Fruit fly (Drosophila melanogaster) whole organism, embryonic: ENCODE results near the gene cactin.

Experiments
- Awh ChIP-seq: fragments of 200-800 bp; sonication (Bioruptor generic); IDR thresholded peaks from 2 replicates; pipeline ENCODE4, ENCODE4 v1.3.6; 2022; ENCODE audit warnings: missing biosample characterization, missing genetic modification characterization
- B-H1 ChIP-seq: fragments of 200-800 bp; sonication (Bioruptor generic); IDR thresholded peaks from 3 replicates; pipeline ENCODE4 v1.3.6; 2022; ENCODE audit warnings: missing biosample characterization, missing genetic modification characterization
- CG10543 ChIP-seq: fragments of 200-800 bp; sonication (Bioruptor generic); optimal IDR thresholded peaks from 3 replicates; lab custom pipeline; 2017; ENCODE audit warnings: missing biosample characterization, mild to moderate bottlenecking, missing genetic modification characterization, moderate library complexity
- CG11456 ChIP-seq: fragments of 200-800 bp; sonication (Bioruptor generic); IDR thresholded peaks from 3 replicates; pipeline ENCODE4 v1.3.6; 2022; ENCODE audit warnings: missing biosample characterization, missing genetic modification characterization
- CG12299 ChIP-seq: fragments of 200-800 bp; sonication (Bioruptor generic); optimal IDR thresholded peaks from 2 replicates; lab custom pipeline; 2018; ENCODE audit warnings: missing biosample characterization, mild to moderate bottlenecking, missing genetic modification characterization
- CG12391 ChIP-seq: fragments of 200-800 bp; sonication (Bioruptor generic); optimal IDR thresholded peaks from 3 replicates; lab custom pipeline; 2018; ENCODE audit warnings: missing biosample characterization, mild to moderate bottlenecking, missing genetic modification characterization, moderate library complexity
- CG13424 ChIP-seq: fragments of 200-800 bp; sonication (Bioruptor generic); optimal IDR thresholded peaks from 2 replicates; lab custom pipeline; 2019; ENCODE audit warnings: missing biosample characterization, mild to moderate bottlenecking, missing genetic modification characterization, moderate library complexity
- CG14667 ChIP-seq: fragments of 200-800 bp; sonication (Bioruptor generic); IDR thresholded peaks from 2 replicates; pipeline ENCODE4 v1.3.6; 2022; ENCODE audit warnings: missing biosample characterization, missing genetic modification characterization
- CG15601 ChIP-seq: fragments of 200-800 bp; sonication (Bioruptor generic); optimal IDR thresholded peaks from 3 replicates; lab custom pipeline; 2019; ENCODE audit warnings: missing biosample characterization, mild to moderate bottlenecking, missing genetic modification characterization, moderate library complexity
- CG16815 ChIP-seq: fragments of 200-800 bp; sonication (Bioruptor generic); optimal IDR thresholded peaks from 3 replicates; lab custom pipeline; 2017; ENCODE audit warnings: missing biosample characterization, mild to moderate bottlenecking, missing genetic modification characterization
- CG30431 ChIP-seq: fragments of 200-800 bp; sonication (Bioruptor generic); optimal IDR thresholded peaks from 2 replicates; lab custom pipeline; 2017; ENCODE audit warnings: missing biosample characterization, missing genetic modification characterization
- CG3163 ChIP-seq: fragments of 200-800 bp; sonication (Bioruptor generic); optimal IDR thresholded peaks from 3 replicates; lab custom pipeline; 2016; ENCODE audit warnings: missing biosample characterization, missing genetic modification characterization
- CG3838 ChIP-seq: fragments of 200-800 bp; sonication (Bioruptor generic); optimal IDR thresholded peaks from 3 replicates; lab custom pipeline; 2016; ENCODE audit warnings: missing biosample characterization, missing genetic modification characterization
- CG4282 ChIP-seq: fragments of 200-800 bp; sonication (Bioruptor generic); optimal IDR thresholded peaks from 2 replicates; lab custom pipeline; 2016; ENCODE audit warnings: missing biosample characterization, missing genetic modification characterization
- CG6654 ChIP-seq: fragments of 200-800 bp; sonication (Bioruptor generic); optimal IDR thresholded peaks from 2 replicates; lab custom pipeline; 2017; ENCODE audit warnings: missing biosample characterization, mild to moderate bottlenecking, missing genetic modification characterization
- CG7839 ChIP-seq: fragments of 200-800 bp; sonication (Bioruptor generic); optimal IDR thresholded peaks from 3 replicates; lab custom pipeline; 2018; ENCODE audit warnings: missing biosample characterization, mild to moderate bottlenecking, missing genetic modification characterization, moderate library complexity
- CG7963 ChIP-seq: fragments of 200-800 bp; sonication (Bioruptor generic); IDR thresholded peaks from 3 replicates; pipeline ENCODE4 v1.3.6; 2022; ENCODE audit warnings: missing biosample characterization, missing genetic modification characterization; ENCODE audit not compliant: partially characterized antibody
- CG7987 ChIP-seq: fragments of 200-800 bp; sonication (Bioruptor generic); optimal IDR thresholded peaks from 2 replicates; lab custom pipeline; 2018; ENCODE audit warnings: missing biosample characterization, mild to moderate bottlenecking, missing genetic modification characterization, moderate library complexity
- CG8281 ChIP-seq: fragments of 200-800 bp; sonication (Bioruptor generic); optimal IDR thresholded peaks from 2 replicates; lab custom pipeline; 2018; ENCODE audit warnings: missing biosample characterization, mild to moderate bottlenecking, missing genetic modification characterization, moderate library complexity
- CG9609 ChIP-seq: fragments of 200-800 bp; sonication (Bioruptor generic); optimal IDR thresholded peaks from 3 replicates; lab custom pipeline; 2016; ENCODE audit warnings: missing biosample characterization, missing genetic modification characterization
- Dip3 ChIP-seq: fragments of 200-800 bp; sonication (Bioruptor generic); optimal IDR thresholded peaks from 3 replicates; lab custom pipeline; 2016; ENCODE audit warnings: missing biosample characterization, missing genetic modification characterization
- Dll ChIP-seq: fragments of 200-800 bp; sonication (Bioruptor generic); IDR thresholded peaks from 4 replicates; pipeline ENCODE4 v1.3.6; 2022; ENCODE audit warnings: missing biosample characterization, missing genetic modification characterization; ENCODE audit not compliant: partially characterized antibody
- E2f1 ChIP-seq: fragments of 200-800 bp; sonication (Bioruptor generic); IDR thresholded peaks from 2 replicates; pipeline ENCODE4 v1.3.6; 2022; ENCODE audit warnings: missing biosample characterization, missing genetic modification characterization
- E2f2 ChIP-seq: fragments of 200-800 bp; sonication (Bioruptor generic); IDR thresholded peaks from 2 replicates; pipeline ENCODE4 v1.3.6; 2022; ENCODE audit warnings: missing biosample characterization, missing genetic modification characterization
- Eip74EF ChIP-seq, 2 experiments: fragments of 200-800 bp in 1 of 2; fragments of >200 bp in 1 of 2; sonication (Bioruptor generic) in 1 of 2; optimal IDR thresholded peaks; 2 replicates each; lab custom pipeline; 2017 to 2019; ENCODE audit warnings: missing biosample characterization in 2 of 2, missing genetic modification characterization in 2 of 2, mild to moderate bottlenecking in 1 of 2, moderate library complexity in 1 of 2
- Fer2 ChIP-seq: fragments of 200-800 bp; sonication (Bioruptor generic); optimal IDR thresholded peaks from 2 replicates; lab custom pipeline; 2018; ENCODE audit warnings: missing biosample characterization, mild to moderate bottlenecking, missing genetic modification characterization, moderate library complexity
- H15 ChIP-seq: fragments of 200-800 bp; sonication (Bioruptor generic); IDR thresholded peaks from 3 replicates; pipeline ENCODE4 v1.3.6; 2022; ENCODE audit warnings: missing biosample characterization, missing genetic modification characterization
- HLH54F ChIP-seq: fragments of 200-800 bp; sonication (Bioruptor generic); optimal IDR thresholded peaks from 3 replicates; lab custom pipeline; 2016; ENCODE audit warnings: missing biosample characterization, missing genetic modification characterization
- Jarid2 ChIP-seq: fragments of 200-800 bp; sonication (Bioruptor generic); optimal IDR thresholded peaks from 3 replicates; lab custom pipeline; 2017; ENCODE audit warnings: mild to moderate bottlenecking, missing biosample characterization, missing genetic modification reagents, missing genetic modification characterization
- Med ChIP-seq: fragments of 200-800 bp; sonication (Bioruptor generic); peaks from one replicate; lab custom pipeline; 2016; ENCODE audit warnings: missing biosample characterization, missing genetic modification characterization, mild to moderate bottlenecking, inconsistent platforms, moderate library complexity
- Neu2 ChIP-seq: fragments of 200-800 bp; sonication (Bioruptor generic); optimal IDR thresholded peaks from 3 replicates; lab custom pipeline; 2016; ENCODE audit warnings: missing biosample characterization, missing genetic modification characterization, borderline replicate concordance
- Ravus ChIP-seq: fragments of 200-800 bp; sonication (Bioruptor generic); IDR thresholded peaks from 2 replicates; pipeline ENCODE4 v1.3.6; 2022; ENCODE audit warnings: missing biosample characterization, missing genetic modification characterization
- Sox102F ChIP-seq: fragments of 200-800 bp; sonication (Bioruptor generic); optimal IDR thresholded peaks from 2 replicates; lab custom pipeline; 2018; ENCODE audit warnings: missing biosample characterization, mild to moderate bottlenecking, missing genetic modification characterization, moderate library complexity
- Stat92E ChIP-seq, 3 experiments: fragments of >200 bp in 2 of 3; fragments of 200-800 bp in 1 of 3; sonication (Bioruptor generic) in 1 of 3; optimal IDR thresholded peaks; 2 replicates each; lab custom pipeline; 2017 to 2019; ENCODE audit warnings: missing biosample characterization in 3 of 3, missing genetic modification characterization in 3 of 3, mild to moderate bottlenecking in 1 of 3, moderate library complexity in 1 of 3
- ara ChIP-seq: fragments of 200-800 bp; sonication (Bioruptor generic); IDR thresholded peaks from 2 replicates; pipeline ENCODE4 v1.3.6; 2022; ENCODE audit warnings: missing biosample characterization, missing genetic modification characterization
- ash1 ChIP-seq: fragments of 200-800 bp; sonication (Bioruptor generic); optimal IDR thresholded peaks from 2 replicates; lab custom pipeline; 2018; ENCODE audit warnings: missing biosample characterization, mild to moderate bottlenecking, missing genetic modification characterization
- crc ChIP-seq: fragments of 200-800 bp; sonication (Bioruptor generic); optimal IDR thresholded peaks from 2 replicates; lab custom pipeline; 2016; ENCODE audit warnings: missing biosample characterization, missing genetic modification characterization
- da ChIP-seq: fragments of 200-800 bp; sonication (Bioruptor generic); optimal IDR thresholded peaks from 2 replicates; lab custom pipeline; 2016; ENCODE audit warnings: missing biosample characterization, missing genetic modification characterization
- danr ChIP-seq: fragments of 200-800 bp; sonication (Bioruptor generic); IDR thresholded peaks from 2 replicates; pipeline ENCODE4 v1.3.6; 2022; ENCODE audit warnings: missing biosample characterization, missing genetic modification characterization
- emc ChIP-seq: fragments of 200-800 bp; sonication (Bioruptor generic); optimal IDR thresholded peaks from 2 replicates; lab custom pipeline; 2016; ENCODE audit warnings: missing biosample characterization, missing genetic modification characterization
- fu2 ChIP-seq: fragments of 200-800 bp; sonication (Bioruptor generic); optimal IDR thresholded peaks from 2 replicates; lab custom pipeline; 2016; ENCODE audit warnings: missing biosample characterization, missing genetic modification characterization
- jing ChIP-seq: fragments of 200-800 bp; sonication (Bioruptor generic); optimal IDR thresholded peaks from 2 replicates; lab custom pipeline; 2018; ENCODE audit warnings: missing biosample characterization, mild to moderate bottlenecking, missing genetic modification characterization
- org-1 ChIP-seq: fragments of 200-800 bp; sonication (Bioruptor generic); optimal IDR thresholded peaks from 2 replicates; lab custom pipeline; 2017; ENCODE audit warnings: missing biosample characterization, missing genetic modification characterization
- pros ChIP-seq: fragments of 200-800 bp; sonication (Bioruptor generic); optimal IDR thresholded peaks from 3 replicates; lab custom pipeline; 2019; ENCODE audit warnings: missing biosample characterization, mild to moderate bottlenecking, missing genetic modification characterization, moderate library complexity
- scrt ChIP-seq: fragments of 200-800 bp; sonication (Bioruptor generic); optimal IDR thresholded peaks from 2 replicates; lab custom pipeline; 2018; ENCODE audit warnings: missing biosample characterization, mild to moderate bottlenecking, missing genetic modification characterization, moderate library complexity
- sd ChIP-seq: fragments of 200-800 bp; sonication (Bioruptor generic); optimal IDR thresholded peaks from 3 replicates; lab custom pipeline; 2018; ENCODE audit warnings: missing biosample characterization, mild to moderate bottlenecking, missing genetic modification characterization, moderate library complexity
- sens-2 ChIP-seq: fragments of 200-800 bp; sonication (Bioruptor generic); IDR thresholded peaks from 2 replicates; pipeline ENCODE4 v1.3.6; 2022; ENCODE audit warnings: missing biosample characterization, missing genetic modification characterization
- slou ChIP-seq: fragments of 200-800 bp; sonication (Bioruptor generic); optimal IDR thresholded peaks from 3 replicates; lab custom pipeline; 2016; ENCODE audit warnings: missing biosample characterization, missing genetic modification characterization
- tgo ChIP-seq: fragments of 200-800 bp; sonication (Bioruptor generic); IDR thresholded peaks from 3 replicates; pipeline ENCODE4 v1.3.6; 2022; ENCODE audit warnings: missing biosample characterization, missing genetic modification characterization
- vnd ChIP-seq: fragments of 200-800 bp; sonication (Bioruptor generic); IDR thresholded peaks from 3 replicates; pipeline ENCODE4 v1.3.6; 2022; ENCODE audit warnings: missing biosample characterization, missing genetic modification characterization; ENCODE audit not compliant: partially characterized antibody
- zfh1 ChIP-seq: fragments of 200-800 bp; sonication (Bioruptor generic); IDR thresholded peaks from 3 replicates; pipeline ENCODE4 v1.3.6; 2022; ENCODE audit warnings: missing biosample characterization, missing genetic modification characterization

cactin gene

DNA sequence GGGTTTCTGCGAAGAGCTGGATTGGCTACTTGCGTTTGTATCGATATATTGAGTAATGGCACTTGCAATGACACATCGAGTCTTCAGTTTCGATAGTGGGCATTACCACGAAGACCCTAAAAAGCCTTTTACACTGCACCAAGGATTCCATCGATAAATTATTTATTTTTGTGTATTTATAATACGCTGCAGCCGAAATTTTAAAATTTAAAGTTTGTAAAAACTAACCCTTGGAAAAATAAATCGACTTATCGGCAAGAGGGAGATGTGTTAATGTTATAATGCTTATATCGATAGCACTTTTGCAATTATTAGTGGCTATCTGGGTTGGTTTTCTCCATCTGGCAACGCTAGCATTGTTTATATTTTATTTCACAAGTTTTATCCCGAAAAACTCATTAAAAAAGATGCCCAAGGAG, at the start of gene cactin, which contains the start of gene Pp4-19C (continued):
- TF ChIP-seq emc (GFP tag; lab: Kevin White, UChicago) (no peak), CG6654 (GFP tag; lab: Kevin White, UChicago) (no peak), fu2 (GFP tag; lab: Kevin White, UChicago) (no peak), crc (GFP tag; lab: Kevin White, UChicago) (no peak), CG7963 (GFP tag; lab: Robert Waterston, UW) (peak; percentile 81), B-H1 (GFP tag; lab: Robert Waterston, UW) (no peak), Eip74EF (GFP tag; optimal IDR thresholded peaks at IDR 0.05; lab: Kevin White, UChicago) (no peak), zfh1 (GFP tag; lab: Robert Waterston, UW) (no peak), CG4282 (no peak), Neu2 (GFP tag; lab: Kevin White, UChicago) (peak; percentile 62), tgo (no peak), H15 (no peak), CG14667 (GFP tag; lab: Robert Waterston, UW) (no peak), CG7987 (GFP tag; lab: Kevin White, UChicago) (no peak), E2f2 (GFP tag; lab: Robert Waterston, UW) (peak; percentile 15; the same call in 1 of the 2 replicates), CG16815 (GFP tag; lab: Kevin White, UChicago) (no peak), CG7839 (tag; lab: Kevin White, UChicago) (no peak), pros (GFP tag; lab: Kevin White, UChicago) (no peak), CG13424 (tag; lab: Kevin White, UChicago) (peak; percentile 7), CG12299 (tag; lab: Kevin White, UChicago) (no peak), Dip3 (no peak), ara (GFP tag; lab: Robert Waterston, UW) (no peak), Jarid2 (GFP tag; lab: Kevin White, UChicago) (no peak), CG15601 (no peak), ash1 (GFP tag; lab: Kevin White, UChicago) (no peak), CG3163 (GFP tag; lab: Kevin White, UChicago) (no peak), CG12391 (tag; lab: Kevin White, UChicago) (peak; percentile 34), Ravus (GFP tag; lab: Robert Waterston, UW) (no peak), org-1 (GFP tag; lab: Kevin White, UChicago) (no peak), CG30431 (GFP tag; lab: Kevin White, UChicago) (no peak), HLH54F (GFP tag; lab: Kevin White, UChicago) (no peak), sens-2 (no peak), Awh (GFP tag; lab: Robert Waterston, UW) (no peak), CG9609 (GFP tag; lab: Kevin White, UChicago) (no peak), E2f1 (GFP tag; lab: Robert Waterston, UW) (no peak), danr (GFP tag; lab: Robert Waterston, UW) (no peak), CG10543 (GFP tag; lab: Kevin White, UChicago) (no peak), Med (GFP tag; lab: Kevin White, UChicago) (peak; percentile 88), jing (no peak), Fer2 (tag; lab: Kevin White, UChicago) (no peak), CG8281 (tag; lab: Kevin White, UChicago) (no peak), slou (GFP tag; lab: Kevin White, UChicago) (no peak), CG3838 (GFP tag; lab: Kevin White, UChicago) (no peak), Dll (GFP tag; lab: Robert Waterston, UW) (peak; percentile 91), CG11456 (GFP tag; lab: Robert Waterston, UW) (no peak), sd (tag; lab: Kevin White, UChicago) (no peak), da (GFP tag; lab: Kevin White, UChicago) (no peak), scrt (no peak), Stat92E (GFP tag; optimal IDR thresholded peaks at IDR 0.05; lab: Kevin White, UChicago) (no peak), vnd (peak; percentile 90), Sox102F (GFP tag; lab: Kevin White, UChicago) (no peak)
